Worm (Caenorhabditis elegans) whole organism, late embryonic: ENCODE data around the gene F42G4.6.

ENCODE experiments used
- nfya-1 ChIP-seq: sonication (generic microtip); optimal IDR thresholded peaks from 2 replicates; lab custom pipeline; 2017; ENCODE audit warnings: missing genetic modification characterization, mild to moderate bottlenecking, missing compliant biosample characterization, antibody characterized with exemption, moderate library complexity
- nhr-11 ChIP-seq: fragments of 150-350 bp; optimal IDR thresholded peaks from 2 replicates; lab custom pipeline; 2014; ENCODE audit warnings: missing biosample characterization, missing genetic modification characterization
- pag-3 ChIP-seq: sonication (generic microtip); optimal IDR thresholded peaks from 2 replicates; lab custom pipeline; 2016; ENCODE audit warnings: missing compliant biosample characterization, missing genetic modification characterization, borderline replicate concordance
- pax-1 ChIP-seq: fragments of 150-350 bp; optimal IDR thresholded peaks from 2 replicates; lab custom pipeline; 2014; ENCODE audit warnings: missing biosample characterization, missing genetic modification characterization
- pha-4 ChIP-seq: fragments of 150-350 bp; optimal IDR thresholded peaks from 2 replicates; lab custom pipeline; 2018; ENCODE audit warnings: missing biosample characterization, missing genetic modification reagents, missing genetic modification characterization
- pqm-1 ChIP-seq: sonication (generic microtip); optimal IDR thresholded peaks from 2 replicates; lab custom pipeline; 2016; ENCODE audit warnings: missing genetic modification characterization, missing compliant biosample characterization
- tbx-2 ChIP-seq: sonication (generic microtip); optimal IDR thresholded peaks from 2 replicates; lab custom pipeline; 2016; ENCODE audit warnings: missing genetic modification characterization, missing compliant biosample characterization

DNA sequence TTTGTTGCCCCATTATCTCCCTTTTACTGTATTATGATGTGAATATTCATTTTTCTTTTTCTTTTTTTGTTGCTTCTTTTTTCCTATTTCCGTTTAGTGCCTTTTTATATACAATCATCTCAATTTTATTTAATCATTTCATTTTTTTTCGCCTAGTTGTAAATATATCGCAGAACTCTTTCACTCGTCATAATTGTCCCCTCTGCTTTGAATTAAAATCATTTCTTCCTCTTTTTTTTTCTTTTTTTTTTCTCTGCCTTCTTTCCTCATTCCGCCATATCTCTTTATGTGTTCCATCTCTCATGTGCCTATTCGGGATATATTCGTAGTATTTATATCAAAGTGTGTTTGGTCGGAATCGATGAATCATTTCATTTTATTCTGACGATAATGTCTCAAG, 11.9 kb downstream of the F42G4.6 start, which contains the start of gene Y81G3A.4:
- TF ChIP-seq tbx-2 (no peak), pag-3 (tag; lab: Kevin White, UChicago) (no peak), pax-1 (tag; lab: Kevin White, UChicago) (no peak), nhr-11 (tag; lab: Kevin White, UChicago) (no peak), pha-4 (tag; lab: Kevin White, UChicago) (no peak), pqm-1 (tag; lab: Kevin White, UChicago) (no peak), nfya-1 (no peak)
